Fruit fly (Drosophila melanogaster) whole organism, embryonic: ENCODE results near the gene CG42259.
A peak's percentile ranks its signal among the peaks of the same experiment; 100 is the strongest.

Experiments
- Asciz ChIP-seq: fragments of 200-800 bp; sonication (Bioruptor generic); optimal IDR thresholded peaks from 2 replicates; lab custom pipeline; 2017; ENCODE audit warnings: missing biosample characterization, mild to moderate bottlenecking, missing genetic modification characterization, missing genetic modification reagents
- C15 ChIP-seq: fragments of 200-800 bp; sonication (Bioruptor generic); IDR thresholded peaks from 3 replicates; pipeline ENCODE4 v1.3.6; 2022; ENCODE audit warnings: missing biosample characterization, missing genetic modification characterization
- CG10147 ChIP-seq: fragments of 200-800 bp; sonication (Bioruptor generic); optimal IDR thresholded peaks from 2 replicates; lab custom pipeline; 2019; ENCODE audit warnings: missing biosample characterization, mild to moderate bottlenecking, missing genetic modification characterization, moderate library complexity
- CG10565 ChIP-seq: fragments of 200-800 bp; sonication (Bioruptor generic); optimal IDR thresholded peaks from 3 replicates; lab custom pipeline; 2016; ENCODE audit warnings: missing biosample characterization, mild to moderate bottlenecking, missing genetic modification characterization
- CG11247 ChIP-seq: fragments of 200-800 bp; sonication (Bioruptor generic); IDR thresholded peaks from 2 replicates; pipeline ENCODE4 v1.3.6; 2022; ENCODE audit warnings: missing biosample characterization, missing genetic modification characterization
- CG16863 ChIP-seq: fragments of 200-800 bp; sonication (Bioruptor generic); optimal IDR thresholded peaks from 3 replicates; lab custom pipeline; 2016; ENCODE audit warnings: missing biosample characterization, missing genetic modification characterization
- CG17328 ChIP-seq: fragments of 200-800 bp; sonication (Bioruptor generic); IDR thresholded peaks from 2 replicates; pipeline ENCODE4 v1.3.6; 2022; ENCODE audit warnings: missing biosample characterization, missing genetic modification characterization
- CG17359 ChIP-seq: fragments of 200-800 bp; sonication (Bioruptor generic); optimal IDR thresholded peaks from 3 replicates; lab custom pipeline; 2018; ENCODE audit warnings: missing biosample characterization, mild to moderate bottlenecking, missing genetic modification characterization, moderate library complexity
- CG17385 ChIP-seq: fragments of 200-800 bp; sonication (Bioruptor generic); optimal IDR thresholded peaks from 3 replicates; lab custom pipeline; 2018; ENCODE audit warnings: missing biosample characterization, mild to moderate bottlenecking, missing genetic modification characterization
- CG17568 ChIP-seq: fragments of 200-800 bp; sonication (Bioruptor generic); optimal IDR thresholded peaks from 2 replicates; lab custom pipeline; 2018; ENCODE audit warnings: missing biosample characterization, mild to moderate bottlenecking, missing genetic modification characterization, moderate library complexity
- CG1832 ChIP-seq: fragments of 200-800 bp; sonication (Bioruptor generic); optimal IDR thresholded peaks from 2 replicates; lab custom pipeline; 2017; ENCODE audit warnings: missing biosample characterization, mild to moderate bottlenecking, missing genetic modification characterization, inconsistent platforms
- CG18764 ChIP-seq: fragments of 200-800 bp; sonication (Bioruptor generic); optimal IDR thresholded peaks from 3 replicates; lab custom pipeline; 2016; ENCODE audit warnings: missing biosample characterization, missing genetic modification characterization
- CG2199 ChIP-seq: fragments of 200-800 bp; sonication (Bioruptor generic); IDR thresholded peaks from 3 replicates; pipeline ENCODE4 v1.3.6; 2022; ENCODE audit warnings: missing biosample characterization, missing genetic modification characterization
- CG2712 ChIP-seq: fragments of 200-800 bp; optimal IDR thresholded peaks from 3 replicates; lab custom pipeline; 2019; ENCODE audit warnings: missing biosample characterization, mild to moderate bottlenecking, missing genetic modification characterization, moderate library complexity
- CG30403 ChIP-seq: fragments of 200-800 bp; sonication (Bioruptor generic); optimal IDR thresholded peaks from 3 replicates; lab custom pipeline; 2016; ENCODE audit warnings: missing biosample characterization, missing genetic modification characterization
- CG3065 ChIP-seq: fragments of 200-800 bp; sonication (Bioruptor generic); optimal IDR thresholded peaks from 2 replicates; lab custom pipeline; 2016; ENCODE audit warnings: missing biosample characterization, missing genetic modification characterization
- CG4617 ChIP-seq: fragments of 200-800 bp; sonication (Bioruptor generic); optimal IDR thresholded peaks from 3 replicates; lab custom pipeline; 2016; ENCODE audit warnings: missing biosample characterization, missing genetic modification characterization, borderline replicate concordance
- CG6813 ChIP-seq: fragments of 200-800 bp; sonication (Bioruptor generic); optimal IDR thresholded peaks from 2 replicates; lab custom pipeline; 2017; ENCODE audit warnings: missing biosample characterization, missing genetic modification characterization, mild to moderate bottlenecking, moderate library complexity, missing genetic modification reagents
- CG7556 ChIP-seq: fragments of 200-800 bp; sonication (Bioruptor generic); optimal IDR thresholded peaks from 2 replicates; lab custom pipeline; 2017; ENCODE audit warnings: missing biosample characterization, mild to moderate bottlenecking, missing genetic modification characterization
- CG9437 ChIP-seq: fragments of 200-800 bp; sonication (Bioruptor generic); optimal IDR thresholded peaks from 2 replicates; lab custom pipeline; 2018; ENCODE audit warnings: missing biosample characterization, mild to moderate bottlenecking, missing genetic modification characterization
- CG9797 ChIP-seq: fragments of 200-800 bp; sonication (Bioruptor generic); optimal IDR thresholded peaks from 3 replicates; lab custom pipeline; 2018; ENCODE audit warnings: missing biosample characterization, mild to moderate bottlenecking, missing genetic modification characterization
- CG9817 ChIP-seq: fragments of 200-800 bp; sonication (Bioruptor generic); optimal IDR thresholded peaks from 2 replicates; lab custom pipeline; 2018; ENCODE audit warnings: missing biosample characterization, mild to moderate bottlenecking, missing genetic modification characterization, moderate library complexity
- CG9876 ChIP-seq: fragments of 200-800 bp; sonication (Bioruptor generic); optimal IDR thresholded peaks from 2 replicates; lab custom pipeline; 2016; ENCODE audit warnings: missing biosample characterization, missing genetic modification characterization
- Dbx ChIP-seq: fragments of 200-800 bp; sonication (Bioruptor generic); IDR thresholded peaks from 3 replicates; pipeline ENCODE4 v1.3.6; 2022; ENCODE audit warnings: missing biosample characterization, missing genetic modification characterization
- Dp ChIP-seq: fragments of 200-800 bp; sonication (Bioruptor generic); optimal IDR thresholded peaks from 2 replicates; lab custom pipeline; 2018; ENCODE audit warnings: missing biosample characterization, mild to moderate bottlenecking, missing genetic modification characterization, moderate library complexity
- H15 ChIP-seq: fragments of 200-800 bp; sonication (Bioruptor generic); IDR thresholded peaks from 3 replicates; pipeline ENCODE4 v1.3.6; 2022; ENCODE audit warnings: missing biosample characterization, missing genetic modification characterization
- Kr ChIP-seq: fragments of 200-800 bp; sonication (Bioruptor generic); optimal IDR thresholded peaks from 2 replicates; lab custom pipeline; 2017; ENCODE audit warnings: missing biosample characterization, mild to moderate bottlenecking, missing genetic modification characterization
- MTF-1 ChIP-seq: fragments of 200-800 bp; sonication (Bioruptor generic); optimal IDR thresholded peaks from 2 replicates; lab custom pipeline; 2018; ENCODE audit warnings: missing biosample characterization, mild to moderate bottlenecking, missing genetic modification characterization, borderline replicate concordance
- NfI ChIP-seq: fragments of 200-800 bp; sonication (Bioruptor generic); optimal IDR thresholded peaks from 3 replicates; lab custom pipeline; 2018; ENCODE audit warnings: missing biosample characterization, mild to moderate bottlenecking, missing genetic modification characterization, moderate library complexity
- Rx ChIP-seq: fragments of 200-800 bp; sonication (Bioruptor generic); IDR thresholded peaks from 2 replicates; pipeline ENCODE4 v1.3.6; 2022; ENCODE audit warnings: missing biosample characterization, missing genetic modification characterization
- Ssrp ChIP-seq: fragments of 200-800 bp; sonication (Bioruptor generic); optimal IDR thresholded peaks from 2 replicates; lab custom pipeline; 2018; ENCODE audit warnings: missing biosample characterization, mild to moderate bottlenecking, missing genetic modification characterization, moderate library complexity
- Xbp1 ChIP-seq: fragments of 200-800 bp; sonication (Bioruptor generic); optimal IDR thresholded peaks from 3 replicates; lab custom pipeline; 2016; ENCODE audit warnings: missing biosample characterization, mild to moderate bottlenecking, missing genetic modification characterization
- ap ChIP-seq: fragments of 200-800 bp; sonication (Bioruptor generic); IDR thresholded peaks from 2 replicates; pipeline ENCODE4 v1.3.6; 2022; ENCODE audit warnings: missing biosample characterization, missing genetic modification characterization
- cg ChIP-seq: fragments of 200-800 bp; sonication (Bioruptor generic); optimal IDR thresholded peaks from 3 replicates; lab custom pipeline; 2019; ENCODE audit warnings: missing biosample characterization, mild to moderate bottlenecking, missing genetic modification characterization, moderate library complexity
- chinmo ChIP-seq: fragments of 200-800 bp; sonication (Bioruptor generic); IDR thresholded peaks from 4 replicates; pipeline ENCODE4 v1.3.6; 2022; ENCODE audit warnings: missing biosample characterization, missing genetic modification characterization; ENCODE audit not compliant: partially characterized antibody
- croc ChIP-seq: fragments of 200-800 bp; sonication (Bioruptor generic); conservative IDR thresholded peaks from 3 replicates; pipeline ENCODE4 v1.3.6; 2022; ENCODE audit warnings: missing biosample characterization, missing genetic modification characterization
- dati ChIP-seq: fragments of 200-800 bp; sonication (Bioruptor generic); IDR thresholded peaks from 2 replicates; pipeline ENCODE4 v1.3.6; 2022; ENCODE audit warnings: missing biosample characterization, missing genetic modification characterization
- ems ChIP-seq: fragments of 200-800 bp; sonication (Bioruptor generic); optimal IDR thresholded peaks from 3 replicates; lab custom pipeline; 2016; ENCODE audit warnings: missing biosample characterization, missing genetic modification characterization
- eyg ChIP-seq: fragments of 200-800 bp; sonication (Bioruptor generic); optimal IDR thresholded peaks from 3 replicates; lab custom pipeline; 2016; ENCODE audit warnings: missing biosample characterization, missing genetic modification characterization
- fd96Cb ChIP-seq: fragments of 200-800 bp; sonication (Bioruptor generic); optimal IDR thresholded peaks from 2 replicates; lab custom pipeline; 2018; ENCODE audit warnings: missing biosample characterization, mild to moderate bottlenecking, missing genetic modification characterization, moderate library complexity
- gem ChIP-seq: fragments of 200-800 bp; sonication (Bioruptor generic); optimal IDR thresholded peaks from 2 replicates; lab custom pipeline; 2019; ENCODE audit warnings: missing biosample characterization, mild to moderate bottlenecking, missing genetic modification characterization, moderate library complexity
- gt ChIP-seq: fragments of 200-800 bp; sonication (Bioruptor generic); IDR thresholded peaks from 2 replicates; pipeline ENCODE4 v1.3.6; 2022; ENCODE audit warnings: missing biosample characterization, missing genetic modification characterization
- hbn ChIP-seq: fragments of 200-800 bp; sonication (Bioruptor generic); IDR thresholded peaks from 2 replicates; pipeline ENCODE4 v1.3.6; 2022; ENCODE audit warnings: missing biosample characterization, missing genetic modification characterization; ENCODE audit not compliant: partially characterized antibody
- ken ChIP-seq: fragments of 200-800 bp; sonication (Bioruptor generic); IDR thresholded peaks from 3 replicates; pipeline ENCODE4 v1.3.6; 2022; ENCODE audit warnings: missing biosample characterization, missing genetic modification characterization
- lbe ChIP-seq: fragments of 200-800 bp; sonication (Bioruptor generic); optimal IDR thresholded peaks from 2 replicates; lab custom pipeline; 2016; ENCODE audit warnings: missing biosample characterization, mild to moderate bottlenecking, missing genetic modification characterization
- lilli ChIP-seq: fragments of 200-800 bp; sonication (Bioruptor generic); optimal IDR thresholded peaks from 3 replicates; lab custom pipeline; 2016; ENCODE audit warnings: missing biosample characterization, missing genetic modification characterization
- lmd ChIP-seq: fragments of 200-800 bp; sonication (Bioruptor generic); IDR thresholded peaks from 2 replicates; pipeline ENCODE4 v1.3.6; 2022; ENCODE audit warnings: missing biosample characterization, missing genetic modification characterization
- onecut ChIP-seq: fragments of 200-800 bp; sonication (Bioruptor generic); IDR thresholded peaks from 2 replicates; pipeline ENCODE4 v1.3.6; 2022; ENCODE audit warnings: missing biosample characterization, missing genetic modification characterization
- shn ChIP-seq: fragments of 200-800 bp; sonication (Bioruptor generic); optimal IDR thresholded peaks from 3 replicates; lab custom pipeline; 2016; ENCODE audit warnings: missing biosample characterization, missing genetic modification characterization
- tin ChIP-seq: fragments of 200-800 bp; sonication (Bioruptor generic); optimal IDR thresholded peaks from 3 replicates; lab custom pipeline; 2016; ENCODE audit warnings: missing biosample characterization, missing genetic modification characterization
- ttk ChIP-seq: fragments of 200-800 bp; sonication (Bioruptor generic); IDR thresholded peaks from 2 replicates; pipeline ENCODE4 v2.1.2; 2022; ENCODE audit warnings: missing biosample characterization, missing genetic modification characterization

The CG42259 gene

DNA sequence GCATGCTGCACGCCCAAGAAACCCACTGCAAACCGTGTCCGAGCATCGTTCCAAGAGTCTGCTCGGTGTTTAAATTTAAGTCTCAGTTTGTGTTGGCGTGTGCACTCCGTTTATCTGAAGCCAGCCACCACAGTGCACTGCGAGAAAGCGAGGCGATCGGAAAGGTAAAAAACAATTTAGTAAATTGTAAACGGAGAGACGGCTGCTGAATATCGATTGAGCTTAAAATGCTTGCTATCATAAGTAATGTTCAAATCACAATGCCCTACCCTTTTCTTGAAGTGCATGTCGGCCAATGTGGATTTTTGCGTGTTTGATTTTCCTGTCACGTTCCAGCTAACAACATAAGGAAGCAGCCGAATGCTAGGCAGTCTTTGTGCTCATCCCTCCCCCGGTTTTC lies 37.1 kb downstream of the CG42259 start (continued):
- TF ChIP-seq CG18764 (GFP tag; lab: Kevin White, UChicago), result no peak
- TF ChIP-seq Ssrp (tag; lab: Kevin White, UChicago), result peak; percentile 14
- no peak for TF ChIP-seq gt (GFP tag; lab: Robert Waterston, UW)
- no peak for TF ChIP-seq hbn (GFP tag; lab: Robert Waterston, UW)
- TF ChIP-seq croc (GFP tag; lab: Robert Waterston, UW), result peak; percentile 26; the same call in 1 of the 3 replicates
- peak; percentile 47 for TF ChIP-seq CG30403
- TF ChIP-seq chinmo (GFP tag; lab: Robert Waterston, UW), result no peak
- no peak for TF ChIP-seq Dbx (GFP tag; lab: Robert Waterston, UW)
- TF ChIP-seq Rx (GFP tag; lab: Robert Waterston, UW), result 0 out of 2 replicates have a peak, but pooled peaks have one; percentile 39
- TF ChIP-seq lmd, result peak; percentile 40; the same call in 1 of the 2 replicates
- TF ChIP-seq CG11247 (GFP tag; lab: Robert Waterston, UW), result peak; percentile 28; the same call in 1 of the 2 replicates
- TF ChIP-seq onecut (GFP tag; lab: Robert Waterston, UW), result no peak
- peak; percentile 35 for TF ChIP-seq tin (GFP tag; lab: Kevin White, UChicago)
- no peak for TF ChIP-seq CG9876 (GFP tag; lab: Kevin White, UChicago)
- no peak for TF ChIP-seq MTF-1
- TF ChIP-seq NfI (GFP tag; lab: Kevin White, UChicago), result peak; percentile 3
- no peak for TF ChIP-seq CG9437 (GFP tag; lab: Kevin White, UChicago)
- TF ChIP-seq CG6813 (GFP tag; lab: Kevin White, UChicago), result no peak
- TF ChIP-seq CG17385 (GFP tag; lab: Kevin White, UChicago), result peak; percentile 7
- peak; percentile 0 for TF ChIP-seq ems
- TF ChIP-seq CG9817, result no peak
- TF ChIP-seq CG2199, result no peak
- peak; percentile 42 for TF ChIP-seq gem (tag; lab: Kevin White, UChicago)
- TF ChIP-seq CG10565, result no peak
- peak; percentile 3 for TF ChIP-seq lilli
- no peak for TF ChIP-seq CG17568
- TF ChIP-seq CG10147, result no peak
- TF ChIP-seq ap (GFP tag; lab: Robert Waterston, UW), result no peak
- TF ChIP-seq C15 (GFP tag; lab: Robert Waterston, UW), result no peak
- TF ChIP-seq H15, result peak; percentile 58; the same call in 1 of the 3 replicates
- no peak for TF ChIP-seq Dp
- TF ChIP-seq CG9797 (GFP tag; lab: Kevin White, UChicago), result no peak
- TF ChIP-seq shn (GFP tag; lab: Kevin White, UChicago), result no peak
- TF ChIP-seq eyg, result peak; percentile 17
- TF ChIP-seq fd96Cb, result no peak
- TF ChIP-seq ttk, result 0 out of 2 replicates have a peak, but pooled peaks have one; percentile 38
- no peak for TF ChIP-seq CG1832 (GFP tag; lab: Kevin White, UChicago)
- TF ChIP-seq CG17328, result peak; percentile 67; the same call in 1 of the 2 replicates
- no peak for TF ChIP-seq CG4617
- TF ChIP-seq CG16863 (GFP tag; lab: Kevin White, UChicago), result peak; percentile 5
- no peak for TF ChIP-seq Kr (GFP tag; lab: Kevin White, UChicago)
- TF ChIP-seq CG7556, result peak; percentile 8
- peak; percentile 36 for TF ChIP-seq Xbp1 (GFP tag; lab: Kevin White, UChicago)
- no peak for TF ChIP-seq cg (GFP tag; lab: Kevin White, UChicago)
- no peak for TF ChIP-seq CG3065 (GFP tag; lab: Kevin White, UChicago)
- peak; percentile 8 for TF ChIP-seq CG17359
- TF ChIP-seq lbe, result no peak
- TF ChIP-seq dati (GFP tag; lab: Robert Waterston, UW), result no peak
- TF ChIP-seq Asciz (GFP tag; lab: Kevin White, UChicago), result no peak
- 0 out of 3 replicates have a peak, but pooled peaks have one; percentile 53 for TF ChIP-seq ken (GFP tag; lab: Robert Waterston, UW)
- peak; percentile 32 for TF ChIP-seq CG2712 (tag; lab: Kevin White, UChicago)
